Worm (Caenorhabditis elegans): ENCODE results near the gene klp-7.

klp-7 gene

DNA sequence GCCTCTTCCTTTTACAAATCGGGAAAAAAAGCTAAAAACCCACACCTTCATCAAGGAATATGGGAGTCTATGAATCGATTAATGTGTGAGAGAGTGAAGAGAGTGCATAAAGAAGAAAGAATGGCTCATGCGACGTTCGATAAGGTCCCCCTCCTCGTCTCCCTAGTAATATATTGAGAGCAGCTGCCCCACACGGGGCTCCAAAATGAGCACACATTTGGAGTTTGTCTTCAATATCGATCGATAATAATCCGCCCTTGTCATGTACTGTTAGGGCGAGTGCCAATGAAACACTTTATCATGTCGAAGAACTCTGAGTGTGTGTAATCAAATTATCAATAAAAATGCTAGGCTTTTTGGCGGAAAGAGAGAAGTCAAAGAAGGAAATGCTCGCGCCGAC, 13.5 kb downstream of the klp-7 start (continued):
- TF ChIP-seq daf-16 (GFP tag; optimal IDR thresholded peaks at IDR 0.05) (no peak), daf-16 (tag; optimal IDR thresholded peaks at IDR 0.05) (peak; percentile 49), nhr-76 (tag; optimal IDR thresholded peaks at IDR 0.05) (no peak), R02D3.7 (tag; optimal IDR thresholded peaks at IDR 0.05) (no peak), zfp-2 (tag; optimal IDR thresholded peaks at IDR 0.05) (no peak), egl-27 (tag; optimal IDR thresholded peaks at IDR 0.05) (no peak), mdt-29 (GFP tag; IDR thresholded peaks at IDR 0.05) (no peak), ztf-7 (tag; optimal IDR thresholded peaks at IDR 0.05) (no peak)

DNA sequence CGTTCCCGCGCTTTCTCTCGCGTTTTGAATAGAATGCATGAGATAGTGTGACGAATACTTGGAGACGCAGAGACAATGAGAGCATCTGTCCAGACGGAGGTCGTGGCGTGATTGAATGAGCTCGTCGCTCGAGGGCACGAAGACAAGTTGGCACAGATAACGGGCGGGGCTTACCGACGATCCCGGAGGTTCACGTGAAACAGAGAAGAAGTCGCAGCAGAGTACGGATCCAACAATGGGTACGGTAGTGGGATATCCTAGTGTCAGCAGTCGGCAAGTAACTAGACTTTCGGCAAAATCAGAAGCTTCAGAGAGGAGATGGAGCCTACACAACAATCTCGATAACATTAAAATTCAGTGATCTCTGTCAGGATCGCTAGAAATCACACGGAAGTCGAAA, 14.1 kb downstream of the klp-7 start:
- TF ChIP-seq saeg-2 (GFP tag; IDR thresholded peaks at IDR 0.05) (no peak), mdt-29 (GFP tag; IDR thresholded peaks at IDR 0.05) (0 out of 2 replicates have a peak, but pooled peaks have one; percentile 28), aha-1 (tag) (peak; percentile 78), set-16 (GFP tag; IDR thresholded peaks at IDR 0.05) (peak; percentile 57; the same call in 1 of the 2 replicates), zip-2 (tag; optimal IDR thresholded peaks at IDR 0.05) (no peak), gei-8 (GFP tag; optimal IDR thresholded peaks at IDR 0.05) (peak; percentile 14), hlh-30 (tag; optimal IDR thresholded peaks at IDR 0.05; ENCODE audit: insufficient read depth) (peak; percentile 18), mxl-2 (GFP tag; conservative IDR thresholded peaks at IDR 0.05) (0 out of 2 replicates have a peak, but pooled peaks have one; percentile 45), Y75B8A.6 (GFP tag; IDR thresholded peaks at IDR 0.05) (peak; percentile 32; the same call in 1 of the 2 replicates), zfp-3 (GFP tag; conservative IDR thresholded peaks at IDR 0.05) (0 out of 2 replicates have a peak, but pooled peaks have one; percentile 9), hmg-1.1 (GFP tag; IDR thresholded peaks at IDR 0.05) (peak; percentile 22; the same call in 1 of the 2 replicates), lir-3 (tag; optimal IDR thresholded peaks at IDR 0.05) (no peak), mxl-3 (GFP tag; optimal IDR thresholded peaks at IDR 0.05) (peak; percentile 45), T26A8.4 (GFP tag; IDR thresholded peaks at IDR 0.05) (0 out of 2 replicates have a peak, but pooled peaks have one; percentile 10), ZK546.5 (tag; optimal IDR thresholded peaks at IDR 0.05) (no peak), nhr-11 (tag; optimal IDR thresholded peaks at IDR 0.05) (peak; percentile 85), hlh-11 (tag; optimal IDR thresholded peaks at IDR 0.05) (peak; percentile 68), lsy-2 (tag; optimal IDR thresholded peaks at IDR 0.05) (peak in 1 of 2 experiments; percentile 53), hif-1 (tag; optimal IDR thresholded peaks at IDR 0.05) (peak in 1 of 2 experiments; percentile 6), vab-7 (GFP tag; IDR thresholded peaks at IDR 0.05) (no peak), egl-43 (GFP tag; IDR thresholded peaks at IDR 0.05) (no peak), ama-1 (optimal IDR thresholded peaks at IDR 0.05) (no peak), unc-62 (GFP tag; optimal IDR thresholded peaks at IDR 0.05 in 1 of 2) (peak in 1 of 2 experiments; percentile 85), unc-62 (tag; optimal IDR thresholded peaks at IDR 0.05) (no peak), dpl-1 (GFP tag; optimal IDR thresholded peaks at IDR 0.05) (no peak)

DNA sequence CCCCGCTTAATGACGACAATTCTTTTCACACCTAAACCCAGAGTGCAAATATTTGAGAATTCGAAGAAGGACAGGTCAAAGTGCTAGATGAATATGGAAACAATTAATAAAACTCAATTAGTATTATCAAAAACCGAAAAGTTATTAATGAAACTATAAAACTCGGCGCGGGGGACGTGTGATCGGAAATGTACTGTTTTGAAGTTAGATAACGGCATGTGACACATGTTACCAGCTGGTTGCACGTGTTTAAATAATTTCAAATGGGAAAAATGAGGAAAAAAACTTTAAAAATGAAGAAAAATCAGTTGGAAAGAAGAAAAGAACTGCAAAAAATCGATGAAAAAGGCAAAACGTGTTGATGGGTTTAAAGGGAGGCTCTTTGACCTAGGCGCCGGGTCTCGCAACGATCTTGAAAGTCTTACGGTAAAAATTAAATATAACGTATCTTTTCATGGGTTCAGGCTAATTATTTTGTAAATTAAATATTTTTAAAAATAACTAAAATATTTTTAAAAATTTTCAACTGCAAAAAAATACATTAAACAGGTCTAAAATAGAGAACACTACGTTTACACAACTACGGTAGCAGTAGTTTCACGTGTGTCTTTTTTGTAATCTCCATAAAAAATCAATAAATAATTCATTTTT, 15.0 kb downstream of the klp-7 start:
- TF ChIP-seq nhr-28 (tag; optimal IDR thresholded peaks at IDR 0.05) (peak; percentile 62), ama-1 (optimal IDR thresholded peaks at IDR 0.05) (no peak), arid-1 (GFP tag; conservative IDR thresholded peaks at IDR 0.05) (no peak), daf-16 (GFP tag; optimal IDR thresholded peaks at IDR 0.05) (no peak), daf-16 (tag; optimal IDR thresholded peaks at IDR 0.05) (peak; percentile 24), hlh-11 (tag; optimal IDR thresholded peaks at IDR 0.05) (peak; percentile 47), madf-5 (GFP tag; IDR thresholded peaks at IDR 0.05) (no peak), daf-19 (GFP tag; conservative IDR thresholded peaks at IDR 0.05) (no peak), ZK546.5 (tag; optimal IDR thresholded peaks at IDR 0.05) (no peak), aha-1 (tag) (peak; percentile 40), pqm-1 (tag; optimal IDR thresholded peaks at IDR 0.05) (peak; percentile 42), hlh-30 (tag; optimal IDR thresholded peaks at IDR 0.05; ENCODE audit: insufficient read depth) (peak; percentile 67), nhr-41 (GFP tag; IDR thresholded peaks at IDR 0.05) (no peak), rbr-2 (tag; optimal IDR thresholded peaks at IDR 0.05) (no peak), nhr-77 (tag; optimal IDR thresholded peaks at IDR 0.05) (peak; percentile 3), T20F7.1 (GFP tag; optimal IDR thresholded peaks at IDR 0.05) (no peak), F26F4.8 (GFP tag; conservative IDR thresholded peaks at IDR 0.05) (no peak), egl-43 (GFP tag; IDR thresholded peaks at IDR 0.05) (no peak), lin-38 (GFP tag; IDR thresholded peaks at IDR 0.05) (no peak), lin-39 (tag; optimal IDR thresholded peaks at IDR 0.05) (no peak), madf-9 (GFP tag; conservative IDR thresholded peaks at IDR 0.05) (no peak), skn-1 (tag; optimal IDR thresholded peaks at IDR 0.05) (no peak), dmd-6 (GFP tag; IDR thresholded peaks at IDR 0.05) (peak; percentile 50), ctbp-1 (GFP tag; IDR thresholded peaks at IDR 0.05) (no peak)
